Fruit fly (Drosophila melanogaster): ENCODE data around the gene Ccp84Ab.

Ccp84Ab gene

dm6 chr3R:6708858-6709257, 6.2 kb upstream of the Ccp84Ab start:
- TF ChIP-seq Dif (GFP tag; optimal IDR thresholded peaks at IDR 0.05; ENCODE audit: partially characterized antibody) (peak; percentile 57), ey (GFP tag; optimal IDR thresholded peaks at IDR 0.05) (no peak), Hnf4 (GFP tag; optimal IDR thresholded peaks at IDR 0.05) (no peak), dl (GFP tag; optimal IDR thresholded peaks at IDR 0.05; ENCODE audit: insufficient read depth in 1 of 2, partially characterized antibody in 2 of 2) (peak in 1 of 2 experiments; percentile 3), GATAd (GFP tag; optimal IDR thresholded peaks at IDR 0.05) (no peak), CG9705 (GFP tag; optimal IDR thresholded peaks at IDR 0.05) (no peak), N (GFP tag; optimal IDR thresholded peaks at IDR 0.05) (no peak)

dm6 chr3R:6706327-6706726, 3.6 kb upstream of the Ccp84Ab start:
- TF ChIP-seq sage (GFP tag; optimal IDR thresholded peaks at IDR 0.05) (no peak), Rel (GFP tag; optimal IDR thresholded peaks at IDR 0.05) (no peak), Rel (tag; optimal IDR thresholded peaks at IDR 0.05) (no peak), dmrt93B (GFP tag; optimal IDR thresholded peaks at IDR 0.05) (no peak), h (GFP tag; optimal IDR thresholded peaks at IDR 0.05) (no peak), jim (GFP tag; optimal IDR thresholded peaks at IDR 0.05) (no peak), N (GFP tag; optimal IDR thresholded peaks at IDR 0.05) (no peak), usp (GFP tag; optimal IDR thresholded peaks at IDR 0.05) (no peak), Myc (optimal IDR thresholded peaks at IDR 0.05) (no peak), Mio (GFP tag; optimal IDR thresholded peaks at IDR 0.05) (no peak), dsf (GFP tag; optimal IDR thresholded peaks at IDR 0.05; ENCODE audit: borderline replicate concordance) (no peak), woc (GFP tag; optimal IDR thresholded peaks at IDR 0.05) (no peak), Vsx2 (GFP tag; optimal IDR thresholded peaks at IDR 0.05; ENCODE audit: partially characterized antibody) (no peak), Dfd (GFP tag; optimal IDR thresholded peaks at IDR 0.05) (no peak), foxo (GFP tag; optimal IDR thresholded peaks at IDR 0.05) (no peak), HLH106 (tag; optimal IDR thresholded peaks at IDR 0.05) (no peak), Hr78 (GFP tag; optimal IDR thresholded peaks at IDR 0.05) (no peak), fru (GFP tag; optimal IDR thresholded peaks at IDR 0.05) (no peak), Abd-B (GFP tag; optimal IDR thresholded peaks at IDR 0.05) (no peak), dl (GFP tag; optimal IDR thresholded peaks at IDR 0.05; ENCODE audit: insufficient read depth in 1 of 2, partially characterized antibody in 2 of 2) (no peak), brk (GFP tag; optimal IDR thresholded peaks at IDR 0.05) (no peak)

- TF ChIP-seq psq (GFP tag; optimal IDR thresholded peaks at IDR 0.05) (no peak), Hr78 (GFP tag; optimal IDR thresholded peaks at IDR 0.05) (no peak), ey (GFP tag; optimal IDR thresholded peaks at IDR 0.05) (no peak), Dif (GFP tag; optimal IDR thresholded peaks at IDR 0.05; ENCODE audit: partially characterized antibody) (no peak), Vsx2 (GFP tag; optimal IDR thresholded peaks at IDR 0.05; ENCODE audit: partially characterized antibody) (no peak), br (GFP tag; optimal IDR thresholded peaks at IDR 0.05) (no peak), HLH106 (tag; optimal IDR thresholded peaks at IDR 0.05) (no peak), Rel (GFP tag; optimal IDR thresholded peaks at IDR 0.05) (no peak), Rel (tag; optimal IDR thresholded peaks at IDR 0.05) (no peak), woc (GFP tag; optimal IDR thresholded peaks at IDR 0.05) (no peak), h (GFP tag; optimal IDR thresholded peaks at IDR 0.05) (no peak), dl (GFP tag; optimal IDR thresholded peaks at IDR 0.05; ENCODE audit: insufficient read depth in 1 of 2, partially characterized antibody in 2 of 2) (no peak), Dfd (GFP tag; optimal IDR thresholded peaks at IDR 0.05) (no peak), pan (optimal IDR thresholded peaks at IDR 0.05) (no peak), Abd-B (GFP tag; optimal IDR thresholded peaks at IDR 0.05) (no peak), lola (GFP tag; optimal IDR thresholded peaks at IDR 0.05) (no peak), brk (GFP tag; optimal IDR thresholded peaks at IDR 0.05) (no peak), rgr (GFP tag; optimal IDR thresholded peaks at IDR 0.05) (no peak), dsf (GFP tag; optimal IDR thresholded peaks at IDR 0.05; ENCODE audit: borderline replicate concordance) (no peak), CrebA (GFP tag; optimal IDR thresholded peaks at IDR 0.05; ENCODE audit: borderline replicate concordance) (no peak)
Measured at dm6 chr3R:6703784-6704183, 1.1 kb upstream of the Ccp84Ab start, which contains the start of gene Ccp84Aa. Gene Ccp84Aa, plus strand, starts transcription at chr3R:6704084.

dm6 chr3R:6696221-6696749, 6.4 kb downstream of the Ccp84Ab start, which contains the start of gene Ccp84Ac:
Gene Ccp84Ac, minus strand, starts transcription at chr3R:6696271.
- TF ChIP-seq h (GFP tag; optimal IDR thresholded peaks at IDR 0.05) (no peak), psq (GFP tag; optimal IDR thresholded peaks at IDR 0.05) (no peak), sv (GFP tag; optimal IDR thresholded peaks at IDR 0.05) (no peak), brk (GFP tag; optimal IDR thresholded peaks at IDR 0.05) (no peak), Dfd (GFP tag; optimal IDR thresholded peaks at IDR 0.05) (no peak), ey (GFP tag; optimal IDR thresholded peaks at IDR 0.05) (no peak), N (GFP tag; optimal IDR thresholded peaks at IDR 0.05) (no peak), lola (GFP tag; optimal IDR thresholded peaks at IDR 0.05) (no peak), Sp1 (GFP tag; optimal IDR thresholded peaks at IDR 0.05) (no peak), Vsx2 (GFP tag; optimal IDR thresholded peaks at IDR 0.05; ENCODE audit: partially characterized antibody) (no peak), Myc (optimal IDR thresholded peaks at IDR 0.05) (no peak), rgr (GFP tag; optimal IDR thresholded peaks at IDR 0.05) (no peak), woc (GFP tag; optimal IDR thresholded peaks at IDR 0.05) (no peak)
